Worm (Caenorhabditis elegans) whole organism, L2 larva: ENCODE results near the gene aex-2.

ENCODE experiments used
- R02D3.7 ChIP-seq: fragments of 150-350 bp; optimal IDR thresholded peaks from 2 replicates; lab custom pipeline; 2014; ENCODE audit warnings: missing biosample characterization, missing genetic modification characterization
- ama-1 ChIP-seq: fragments of 150-350 bp; optimal IDR thresholded peaks from 2 replicates; lab custom pipeline; 2018; ENCODE audit warnings: inconsistent platforms
- blmp-1 ChIP-seq: sonication (generic microtip); optimal IDR thresholded peaks from 2 replicates; lab custom pipeline; 2017; ENCODE audit warnings: missing genetic modification characterization, mild to moderate bottlenecking, missing compliant biosample characterization, antibody characterized with exemption, moderate library complexity; ENCODE audit not compliant: insufficient read depth
- ceh-16 ChIP-seq: fragments of 150-350 bp; optimal IDR thresholded peaks from 2 replicates; lab custom pipeline; 2014; ENCODE audit warnings: missing biosample characterization, missing genetic modification characterization
- ceh-82 ChIP-seq: fragments of 150-350 bp; optimal IDR thresholded peaks from 2 replicates; lab custom pipeline; 2014; ENCODE audit warnings: missing biosample characterization, missing genetic modification characterization
- fos-1 ChIP-seq: fragments of 150-350 bp; optimal IDR thresholded peaks from 2 replicates; lab custom pipeline; 2014; ENCODE audit warnings: missing biosample characterization, missing genetic modification characterization
- nhr-10 ChIP-seq: sonication (generic microtip); optimal IDR thresholded peaks from 2 replicates; lab custom pipeline; 2017; ENCODE audit warnings: missing biosample characterization, missing genetic modification characterization
- nhr-11 ChIP-seq: fragments of 150-350 bp; optimal IDR thresholded peaks from 2 replicates; lab custom pipeline; 2014; ENCODE audit warnings: missing biosample characterization, missing genetic modification characterization
- nhr-12 ChIP-seq: fragments of 150-350 bp; optimal IDR thresholded peaks from 2 replicates; lab custom pipeline; 2014; ENCODE audit warnings: missing biosample characterization, missing genetic modification characterization
- nhr-77 ChIP-seq: fragments of 150-350 bp; optimal IDR thresholded peaks from 2 replicates; lab custom pipeline; 2014; ENCODE audit warnings: missing biosample characterization, missing genetic modification characterization
- snpc-4 ChIP-seq: fragments of 150-350 bp; optimal IDR thresholded peaks from 2 replicates; lab custom pipeline; 2014; ENCODE audit warnings: missing biosample characterization, missing genetic modification characterization
- ztf-11 ChIP-seq: sonication (generic microtip); optimal IDR thresholded peaks from 2 replicates; lab custom pipeline; 2017; ENCODE audit warnings: missing biosample characterization, missing genetic modification characterization
- ztf-4 ChIP-seq: fragments of 150-350 bp; optimal IDR thresholded peaks from 2 replicates; lab custom pipeline; 2014; ENCODE audit warnings: missing biosample characterization, missing genetic modification characterization

- no peak for TF ChIP-seq nhr-77 (tag; lab: Kevin White, UChicago)
- no peak for TF ChIP-seq nhr-10 (tag; lab: Kevin White, UChicago)
- TF ChIP-seq ceh-16 (tag; lab: Kevin White, UChicago): no peak
- no peak for TF ChIP-seq ama-1 (lab: Kevin White, UChicago)
- no peak for TF ChIP-seq ceh-82 (tag; lab: Kevin White, UChicago)
- TF ChIP-seq ztf-11 (tag; lab: Kevin White, UChicago): no peak
- TF ChIP-seq nhr-12 (tag; lab: Kevin White, UChicago): no peak
- no peak for TF ChIP-seq R02D3.7 (tag; lab: Kevin White, UChicago)
- no peak for TF ChIP-seq nhr-11 (tag; lab: Kevin White, UChicago)
- TF ChIP-seq blmp-1 (tag; lab: Kevin White, UChicago): no peak
- no peak for TF ChIP-seq fos-1 (tag; lab: Kevin White, UChicago)
- no peak for TF ChIP-seq ztf-4 (tag; lab: Kevin White, UChicago)
- TF ChIP-seq snpc-4: no peak
Observed at ce11 chrX:9635376-9635775, 17.5 kb downstream of the aex-2 start, which contains the start of gene F34H10.5.
